Worm (Caenorhabditis elegans) whole organism, young adult: ENCODE measurements around the gene Y57G11B.5.

ENCODE experiments used
- C17E4.6 ChIP-seq: fragments of 200-800 bp; sonication (Bioruptor generic); IDR thresholded peaks from 2 replicates; pipeline ENCODE4 v1.3.6; 2022; ENCODE audit warnings: missing genetic modification reagents, missing genetic modification characterization, missing compliant biosample characterization
- D2030.7 ChIP-seq: fragments of 200-800 bp; sonication (Bioruptor generic); IDR thresholded peaks from 2 replicates; pipeline ENCODE4 v1.3.6; 2022; ENCODE audit warnings: missing genetic modification reagents, missing genetic modification characterization, missing compliant biosample characterization
- F10E7.11 ChIP-seq: sonication (generic microtip); optimal IDR thresholded peaks from 2 replicates; lab custom pipeline; 2017; ENCODE audit warnings: mild to moderate bottlenecking, missing genetic modification characterization, moderate library complexity, missing compliant biosample characterization
- F39B2.1 ChIP-seq: fragments of 200-800 bp; sonication (Bioruptor generic); IDR thresholded peaks from 2 replicates; pipeline ENCODE4 v1.3.6; 2022; ENCODE audit warnings: missing genetic modification reagents, missing genetic modification characterization, missing compliant biosample characterization
- F49E8.2 ChIP-seq: sonication (generic microtip); optimal IDR thresholded peaks from 3 replicates; lab custom pipeline; 2017; ENCODE audit warnings: missing genetic modification characterization, mild to moderate bottlenecking, missing compliant biosample characterization, antibody characterized with exemption, moderate library complexity; ENCODE audit not compliant: insufficient read depth
- F52B5.7 ChIP-seq: sonication (generic microtip); optimal IDR thresholded peaks from 2 replicates; lab custom pipeline; 2016; ENCODE audit warnings: mild to moderate bottlenecking, missing genetic modification characterization, missing compliant biosample characterization
- F57C9.4 ChIP-seq: sonication (generic microtip); optimal IDR thresholded peaks from 2 replicates; lab custom pipeline; 2017; ENCODE audit warnings: mild to moderate bottlenecking, missing genetic modification characterization, missing compliant biosample characterization
- T26A5.8 ChIP-seq: sonication (generic microtip); optimal IDR thresholded peaks from 2 replicates; lab custom pipeline; 2016; ENCODE audit warnings: missing genetic modification characterization, missing compliant biosample characterization
- Y53F4B.3 ChIP-seq: fragments of 200-800 bp; sonication (Bioruptor generic); IDR thresholded peaks from 2 replicates; pipeline ENCODE4 v1.3.6; 2022; ENCODE audit warnings: missing genetic modification reagents, missing genetic modification characterization, missing compliant biosample characterization
- Y56A3A.18 ChIP-seq: fragments of 200-800 bp; sonication (Bioruptor generic); IDR thresholded peaks from 2 replicates; pipeline ENCODE4 v1.3.6; 2022; ENCODE audit warnings: missing genetic modification reagents, missing genetic modification characterization, missing compliant biosample characterization
- Y79H2A.3 ChIP-seq: fragments of 200-800 bp; sonication (Bioruptor generic); conservative IDR thresholded peaks from 2 replicates; pipeline ENCODE4 v1.3.6; 2022; ENCODE audit warnings: missing genetic modification reagents, missing genetic modification characterization, missing compliant biosample characterization
- ama-1 ChIP-seq, 3 experiments: fragments of 150-350 bp in 1 of 3; sonication (generic microtip) in 2 of 3; optimal IDR thresholded peaks; 2 replicates each; lab custom pipeline; 2014 to 2018; ENCODE audit warnings: missing biosample characterization in 2 of 3, missing genetic modification characterization in 2 of 3, missing genetic modification reagents in 2 of 3
- aptf-3 ChIP-seq: fragments of 200-800 bp; sonication (Bioruptor generic); IDR thresholded peaks from 2 replicates; pipeline ENCODE4 v1.3.6; 2022; ENCODE audit warnings: missing genetic modification characterization, missing compliant biosample characterization
- atf-7 ChIP-seq: sonication (generic microtip); optimal IDR thresholded peaks from 2 replicates; lab custom pipeline; 2017; ENCODE audit warnings: mild to moderate bottlenecking, missing genetic modification characterization, missing compliant biosample characterization
- athp-1 ChIP-seq: sonication (generic microtip); optimal IDR thresholded peaks from 2 replicates; lab custom pipeline; 2017; ENCODE audit warnings: mild to moderate bottlenecking, missing genetic modification characterization, missing compliant biosample characterization
- attf-3 ChIP-seq: fragments of 200-800 bp; sonication (Bioruptor generic); conservative IDR thresholded peaks from 2 replicates; pipeline ENCODE4 v1.3.6; 2022; ENCODE audit warnings: missing genetic modification reagents, missing genetic modification characterization, missing compliant biosample characterization
- attf-5 ChIP-seq: fragments of 200-800 bp; sonication (Bioruptor generic); optimal IDR thresholded peaks from 2 replicates; lab custom pipeline; 2018; ENCODE audit warnings: mild to moderate bottlenecking, missing genetic modification characterization, missing compliant biosample characterization
- ceh-100 ChIP-seq: fragments of 200-800 bp; sonication (Bioruptor generic); IDR thresholded peaks from 2 replicates; pipeline ENCODE4 v1.3.6; 2022; ENCODE audit warnings: missing genetic modification reagents, missing genetic modification characterization, missing compliant biosample characterization
- ceh-40 ChIP-seq: fragments of 200-800 bp; sonication (Bioruptor generic); IDR thresholded peaks from 2 replicates; pipeline ENCODE4 v1.3.6; 2022; ENCODE audit warnings: missing genetic modification characterization, missing compliant biosample characterization
- ceh-79 ChIP-seq: sonication (generic microtip); optimal IDR thresholded peaks from 2 replicates; lab custom pipeline; 2017; ENCODE audit warnings: mild to moderate bottlenecking, missing genetic modification characterization, missing compliant biosample characterization
- dox-1 ChIP-seq: fragments of 200-800 bp; sonication (Bioruptor generic); IDR thresholded peaks from 2 replicates; pipeline ENCODE4 v1.3.6; 2022; ENCODE audit warnings: missing genetic modification reagents, missing genetic modification characterization, missing compliant biosample characterization
- dpff-1 ChIP-seq: sonication (generic microtip); optimal IDR thresholded peaks from 2 replicates; lab custom pipeline; 2017; ENCODE audit warnings: mild to moderate bottlenecking, missing genetic modification characterization, missing compliant biosample characterization
- dpl-1 ChIP-seq: fragments of 150-350 bp; optimal IDR thresholded peaks from 2 replicates; lab custom pipeline; 2014; ENCODE audit warnings: missing biosample characterization, missing genetic modification reagents, missing genetic modification characterization
- efl-1 ChIP-seq: fragments of 150-350 bp; optimal IDR thresholded peaks from 2 replicates; lab custom pipeline; 2014; ENCODE audit warnings: missing biosample characterization, missing genetic modification reagents, missing genetic modification characterization
- ekl-4 ChIP-seq: fragments of 200-800 bp; sonication (Bioruptor generic); IDR thresholded peaks from 2 replicates; pipeline ENCODE4 v1.3.6; 2022; ENCODE audit warnings: missing genetic modification reagents, missing genetic modification characterization, missing compliant biosample characterization
- fkh-3 ChIP-seq: sonication (generic microtip); optimal IDR thresholded peaks from 2 replicates; lab custom pipeline; 2016; ENCODE audit warnings: mild to moderate bottlenecking, missing genetic modification characterization, missing compliant biosample characterization
- gei-17 ChIP-seq: fragments of 200-800 bp; sonication (Bioruptor generic); optimal IDR thresholded peaks from 2 replicates; lab custom pipeline; 2018; ENCODE audit warnings: mild to moderate bottlenecking, missing genetic modification characterization, missing compliant biosample characterization
- him-1 ChIP-seq: sonication (generic microtip); optimal IDR thresholded peaks from 2 replicates; lab custom pipeline; 2016; ENCODE audit warnings: missing genotype, missing genetic modification reagents, missing genetic modification characterization, missing compliant biosample characterization
- hlh-26 ChIP-seq: fragments of 200-800 bp; sonication (Bioruptor generic); conservative IDR thresholded peaks from 2 replicates; pipeline ENCODE4 v1.3.6; 2022; ENCODE audit warnings: missing genetic modification reagents, missing genetic modification characterization, missing compliant biosample characterization
- hsf-1 ChIP-seq: fragments of 200-800 bp; sonication (Bioruptor generic); IDR thresholded peaks from 2 replicates; pipeline ENCODE4 v1.3.6; 2022; ENCODE audit warnings: missing genetic modification reagents, missing genetic modification characterization, missing compliant biosample characterization
- lin-35 ChIP-seq, 3 experiments: fragments of 150-350 bp in 2 of 3; sonication (generic microtip) in 1 of 3; optimal IDR thresholded peaks; 2 replicates each; lab custom pipeline; 2014 to 2018; ENCODE audit warnings: missing biosample characterization in 3 of 3, missing genetic modification characterization in 3 of 3, missing genetic modification reagents in 3 of 3
- lsl-1 ChIP-seq: fragments of 200-800 bp; sonication (Bioruptor generic); optimal IDR thresholded peaks from 2 replicates; lab custom pipeline; 2018; ENCODE audit warnings: mild to moderate bottlenecking, missing genetic modification characterization, moderate library complexity, missing compliant biosample characterization
- lsy-27 ChIP-seq: sonication (generic microtip); optimal IDR thresholded peaks from 2 replicates; lab custom pipeline; 2017; ENCODE audit warnings: missing genetic modification characterization, mild to moderate bottlenecking, missing compliant biosample characterization, antibody characterized with exemption, missing genotype, borderline replicate concordance; ENCODE audit not compliant: insufficient read depth
- madf-10 ChIP-seq: sonication (generic microtip); optimal IDR thresholded peaks from 2 replicates; lab custom pipeline; 2016; ENCODE audit warnings: mild to moderate bottlenecking, missing genetic modification characterization, missing compliant biosample characterization
- madf-6 ChIP-seq: fragments of 200-800 bp; sonication (Bioruptor generic); IDR thresholded peaks from 2 replicates; pipeline ENCODE4 v1.3.6; 2022; ENCODE audit warnings: missing genetic modification reagents, missing genetic modification characterization, missing compliant biosample characterization
- madf-8 ChIP-seq: fragments of 200-800 bp; sonication (Bioruptor generic); conservative IDR thresholded peaks from 2 replicates; pipeline ENCODE4 v1.3.6; 2022; ENCODE audit warnings: missing genetic modification reagents, missing genetic modification characterization, missing compliant biosample characterization
- mes-4 ChIP-seq: sonication (generic microtip); optimal IDR thresholded peaks from 2 replicates; lab custom pipeline; 2016; ENCODE audit warnings: missing genotype, missing genetic modification characterization, missing compliant biosample characterization
- nfya-2 ChIP-seq: fragments of 200-800 bp; sonication (Bioruptor generic); IDR thresholded peaks from 2 replicates; pipeline ENCODE4 v1.3.6; 2022; ENCODE audit warnings: missing genetic modification reagents, missing genetic modification characterization, missing compliant biosample characterization
- nhr-80 ChIP-seq: sonication (generic microtip); optimal IDR thresholded peaks from 2 replicates; lab custom pipeline; 2016; ENCODE audit warnings: missing genetic modification characterization, missing compliant biosample characterization
- rpc-1 ChIP-seq, 2 experiments: fragments of 150-350 bp in 1 of 2; sonication (generic microtip) in 1 of 2; optimal IDR thresholded peaks; 2 replicates each; lab custom pipeline; 2014 to 2018; ENCODE audit warnings: missing biosample characterization in 1 of 2, missing genetic modification characterization in 1 of 2, missing genetic modification reagents in 1 of 2, missing genotype in 1 of 2
- sdz-38 ChIP-seq: sonication (generic microtip); optimal IDR thresholded peaks from 2 replicates; lab custom pipeline; 2016; ENCODE audit warnings: missing genotype, missing genetic modification characterization, missing compliant biosample characterization
- sea-2 ChIP-seq: fragments of 200-800 bp; sonication (Bioruptor generic); IDR thresholded peaks from 2 replicates; pipeline ENCODE4 v1.3.6; 2022; ENCODE audit warnings: missing genetic modification characterization, missing compliant biosample characterization
- snpc-3.4 ChIP-seq: sonication (generic microtip); optimal IDR thresholded peaks from 2 replicates; lab custom pipeline; 2017; ENCODE audit warnings: missing genetic modification characterization, mild to moderate bottlenecking, missing compliant biosample characterization, antibody characterized with exemption, moderate library complexity, missing genotype, missing genetic modification reagents
- somi-1 ChIP-seq: fragments of 200-800 bp; sonication (Bioruptor generic); optimal IDR thresholded peaks from 2 replicates; lab custom pipeline; 2018; ENCODE audit warnings: mild to moderate bottlenecking, missing genetic modification characterization, missing compliant biosample characterization
- sptf-2 ChIP-seq: fragments of 200-800 bp; sonication (Bioruptor generic); optimal IDR thresholded peaks from 2 replicates; lab custom pipeline; 2018; ENCODE audit warnings: mild to moderate bottlenecking, missing genetic modification characterization, missing compliant biosample characterization
- tlf-1 ChIP-seq: fragments of 200-800 bp; sonication (Bioruptor generic); optimal IDR thresholded peaks from 2 replicates; lab custom pipeline; 2018; ENCODE audit warnings: mild to moderate bottlenecking, missing genetic modification characterization, missing compliant biosample characterization
- ztf-26 ChIP-seq: sonication (generic microtip); optimal IDR thresholded peaks from 2 replicates; lab custom pipeline; 2017; ENCODE audit warnings: missing genetic modification characterization, missing compliant biosample characterization
- ztf-28 ChIP-seq: fragments of 200-800 bp; sonication (Bioruptor generic); IDR thresholded peaks from 2 replicates; pipeline ENCODE4 v1.3.6; 2022; ENCODE audit warnings: missing genetic modification reagents, missing genetic modification characterization, missing compliant biosample characterization

Gene Y57G11B.5

ce11 chrIV:14610942-14611724 is 36.5 kb downstream of the Y57G11B.5 start:
- TF ChIP-seq madf-6 (GFP tag; lab: Robert Waterston, UW) (0 out of 2 replicates have a peak, but pooled peaks have one; percentile 46), attf-3 (GFP tag; lab: Robert Waterston, UW) (no peak), ceh-40 (no peak), ztf-28 (GFP tag; lab: Robert Waterston, UW) (no peak), ekl-4 (GFP tag; lab: Robert Waterston, UW) (no peak), D2030.7 (GFP tag; lab: Robert Waterston, UW) (peak; percentile 80), nfya-2 (GFP tag; lab: Robert Waterston, UW) (no peak), F57C9.4 (tag; lab: Kevin White, UChicago) (no peak), fkh-3 (tag; lab: Kevin White, UChicago) (peak; percentile 30), lsl-1 (peak; percentile 24), F10E7.11 (no peak), him-1 (tag; lab: Kevin White, UChicago) (peak; percentile 43), F49E8.2 (tag; lab: Kevin White, UChicago) (peak; percentile 22), efl-1 (no peak), snpc-3.4 (tag; lab: Kevin White, UChicago) (no peak), ceh-79 (tag; lab: Kevin White, UChicago) (no peak), Y56A3A.18 (no peak), C17E4.6 (GFP tag; lab: Robert Waterston, UW) (no peak), F52B5.7 (no peak), T26A5.8 (tag; lab: Kevin White, UChicago) (peak; percentile 5), aptf-3 (no peak), ztf-26 (tag; lab: Kevin White, UChicago) (peak; percentile 50), tlf-1 (peak; percentile 38), dox-1 (GFP tag; lab: Robert Waterston, UW) (peak; percentile 74), mes-4 (tag; lab: Kevin White, UChicago) (no peak), dpl-1 (GFP tag; lab: Kevin White, UChicago) (no peak), madf-10 (tag; lab: Kevin White, UChicago) (no peak), hsf-1 (0 out of 2 replicates have a peak, but pooled peaks have one; percentile 5), somi-1 (GFP tag; lab: Kevin White, UChicago) (peak; percentile 13), athp-1 (tag; lab: Kevin White, UChicago) (peak; percentile 18), hlh-26 (GFP tag; lab: Robert Waterston, UW) (no peak), Y53F4B.3 (no peak), attf-5 (GFP tag; lab: Kevin White, UChicago) (peak; percentile 53), gei-17 (GFP tag; lab: Kevin White, UChicago) (no peak), atf-7 (no peak), nhr-80 (peak; percentile 54), lsy-27 (tag; lab: Kevin White, UChicago) (no peak), Y79H2A.3 (GFP tag; lab: Robert Waterston, UW) (no peak), dpff-1 (tag; lab: Kevin White, UChicago) (no peak), sptf-2 (GFP tag; lab: Kevin White, UChicago) (no peak), lin-35 (GFP tag; optimal IDR thresholded peaks at IDR 0.05; lab: Kevin White, UChicago) (no peak), ceh-100 (GFP tag; lab: Robert Waterston, UW) (no peak), sea-2 (no peak), sdz-38 (tag; lab: Kevin White, UChicago) (no peak), rpc-1 (optimal IDR thresholded peaks at IDR 0.05; lab: Kevin White, UChicago) (peak; percentile 52), rpc-1 (tag; optimal IDR thresholded peaks at IDR 0.05; lab: Kevin White, UChicago) (peak; percentile 76), madf-8 (GFP tag; lab: Robert Waterston, UW) (peak; percentile 26), ama-1 (optimal IDR thresholded peaks at IDR 0.05; lab: Kevin White, UChicago) (no peak), ama-1 (GFP tag; optimal IDR thresholded peaks at IDR 0.05; lab: Kevin White, UChicago) (no peak), F39B2.1 (GFP tag; lab: Robert Waterston, UW) (no peak)
